Worm (Caenorhabditis elegans): Measurements from ENCODE around the gene gld-3.

DNA sequence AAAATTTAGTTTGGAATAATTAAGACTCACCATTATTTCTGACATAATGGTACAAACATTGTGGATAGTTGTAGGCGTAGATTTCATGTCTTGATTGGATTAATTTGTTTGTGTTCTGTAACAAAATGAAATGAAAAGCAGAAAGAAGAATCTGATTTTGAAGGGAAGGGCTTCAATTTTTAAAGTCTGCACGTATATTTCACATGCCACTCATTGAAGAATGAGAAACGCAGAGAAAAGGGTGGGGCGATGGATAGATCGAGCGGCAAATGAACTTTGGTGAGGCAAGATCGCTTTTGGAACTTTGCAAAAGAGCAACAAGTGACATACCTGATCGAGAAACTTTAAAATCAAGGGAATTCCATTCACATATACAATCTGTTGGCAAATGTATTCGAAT, 30.2 kb upstream of the gld-3 start:
- TF ChIP-seq dao-5 (tag; optimal IDR thresholded peaks at IDR 0.05) (no peak), him-1 (tag; optimal IDR thresholded peaks at IDR 0.05) (no peak), W03F9.2 (tag; optimal IDR thresholded peaks at IDR 0.05) (no peak)

Data from whole organism, L4/young adult.